In the genomic region with DNA sequence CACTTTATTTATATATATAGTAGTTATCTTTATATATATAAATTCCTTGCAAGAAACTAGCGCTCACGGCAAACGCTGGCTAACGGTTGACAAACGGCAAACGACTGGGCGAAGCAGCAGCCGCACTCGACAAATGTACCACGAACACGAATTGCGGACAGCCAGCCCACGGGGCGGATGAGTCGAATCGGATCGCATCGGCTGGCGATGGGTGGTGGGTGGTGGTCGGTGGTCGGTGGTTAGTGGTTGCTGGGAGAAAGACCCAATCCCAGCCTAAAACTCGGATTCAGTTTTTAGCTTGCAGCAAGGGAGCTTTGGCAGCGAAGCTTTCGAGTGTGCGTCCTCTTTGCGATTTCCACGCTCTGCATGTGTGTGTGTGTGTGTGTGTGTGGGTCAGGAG, we compare ENCODE assay signal across 5 fruit fly cellular contexts.
TF ChIP-seq lines count a peak whose summit lies in the region.

A gene (minus strand): TSS at position 260 of the 400 bp plus-strand sequence.

- no peak for TF ChIP-seq CTCF in whole organism, embryonic (GFP tag; optimal IDR thresholded peaks at IDR 0.05; lab: Kevin White, UChicago)

TF ChIP-seq in whole organism, adult, 20 proteins besides CTCF, POLR2A, EP300 and RAD21:
- TF ChIP-seq kay (GFP tag; lab: Kevin White, UChicago; ENCODE audit: borderline replicate concordance) (no peak), cic (GFP tag; optimal IDR thresholded peaks at IDR 0.05; lab: Kevin White, UChicago) (peak; percentile 34), CG5204 (GFP tag; optimal IDR thresholded peaks at IDR 0.05; lab: Kevin White, UChicago) (no peak), CG12768 (GFP tag; optimal IDR thresholded peaks at IDR 0.05; lab: Kevin White, UChicago) (peak; percentile 59)

TF ChIP-seq in whole organism, embryonic, 481 proteins besides CTCF, POLR2A, EP300 and RAD21 (continues in another document):
- peak; percentile 7 for TF ChIP-seq Nf-YC (tag; optimal IDR thresholded peaks at IDR 0.05; lab: Kevin White, UChicago)
- TF ChIP-seq CG32767 (GFP tag; IDR thresholded peaks at IDR 0.05; lab: Robert Waterston, UW): 0 out of 2 replicates have a peak, but pooled peaks have one; percentile 11
- TF ChIP-seq CG14441 (GFP tag; IDR thresholded peaks at IDR 0.05; lab: Robert Waterston, UW): 0 out of 2 replicates have a peak, but pooled peaks have one; percentile 29
- peak; percentile 77; the same call in 1 of the 4 replicates for TF ChIP-seq chinmo (GFP tag; IDR thresholded peaks at IDR 0.05; lab: Robert Waterston, UW; ENCODE audit: partially characterized antibody)
- TF ChIP-seq cg (GFP tag; optimal IDR thresholded peaks at IDR 0.05; lab: Kevin White, UChicago): peak; percentile 45
- 0 out of 2 replicates have a peak, but pooled peaks have one; percentile 5 for TF ChIP-seq ranshi (GFP tag; IDR thresholded peaks at IDR 0.05; lab: Robert Waterston, UW)
- 0 out of 2 replicates have a peak, but pooled peaks have one; percentile 19 for TF ChIP-seq E2f1 (GFP tag; IDR thresholded peaks at IDR 0.05; lab: Robert Waterston, UW)
- TF ChIP-seq Rfx (GFP tag; IDR thresholded peaks at IDR 0.05; lab: Robert Waterston, UW): 0 out of 2 replicates have a peak, but pooled peaks have one; percentile 19
- TF ChIP-seq CG1024 (GFP tag; IDR thresholded peaks at IDR 0.05; lab: Robert Waterston, UW): 0 out of 2 replicates have a peak, but pooled peaks have one; percentile 21
- TF ChIP-seq Med (GFP tag; lab: Kevin White, UChicago): peak; percentile 70
- TF ChIP-seq sd (tag; optimal IDR thresholded peaks at IDR 0.05; lab: Kevin White, UChicago): no peak
- no peak for TF ChIP-seq CG17912 (GFP tag; optimal IDR thresholded peaks at IDR 0.05; lab: Kevin White, UChicago)
- TF ChIP-seq Neu2 (GFP tag; optimal IDR thresholded peaks at IDR 0.05; lab: Kevin White, UChicago; ENCODE audit: borderline replicate concordance): no peak
- 0 out of 3 replicates have a peak, but pooled peaks have one; percentile 52 for TF ChIP-seq ci (GFP tag; IDR thresholded peaks at IDR 0.05; lab: Robert Waterston, UW)
- TF ChIP-seq CG7372 (GFP tag; IDR thresholded peaks at IDR 0.05; lab: Robert Waterston, UW): 0 out of 2 replicates have a peak, but pooled peaks have one; percentile 40
- TF ChIP-seq z (GFP tag; IDR thresholded peaks at IDR 0.05; lab: Robert Waterston, UW): peak; percentile 76
- peak; percentile 91 for TF ChIP-seq Deaf1 (tag; optimal IDR thresholded peaks at IDR 0.05; lab: Kevin White, UChicago)

TF ChIP-seq in whole organism, prepupa, 60 proteins besides CTCF, POLR2A, EP300 and RAD21:
- TF ChIP-seq Sox102F (GFP tag; optimal IDR thresholded peaks at IDR 0.05; lab: Kevin White, UChicago): no peak
- 0 out of 3 replicates have a peak, but pooled peaks have one; percentile 13 for TF ChIP-seq eg (GFP tag; IDR thresholded peaks at IDR 0.05; lab: Robert Waterston, UW)
- no peak for TF ChIP-seq CG31627 (GFP tag; optimal IDR thresholded peaks at IDR 0.05; lab: Kevin White, UChicago)
- no peak for TF ChIP-seq esn (GFP tag; optimal IDR thresholded peaks at IDR 0.05; lab: Kevin White, UChicago)
- TF ChIP-seq CG15336 (GFP tag; IDR thresholded peaks at IDR 0.05; lab: Robert Waterston, UW): peak; percentile 37; the same call in 1 of the 2 replicates
- no peak for TF ChIP-seq Smox (GFP tag; optimal IDR thresholded peaks at IDR 0.05; lab: Kevin White, UChicago)
- no peak for TF ChIP-seq Sox15 (GFP tag; optimal IDR thresholded peaks at IDR 0.05; lab: Kevin White, UChicago)
- no peak for TF ChIP-seq fkh (GFP tag; optimal IDR thresholded peaks at IDR 0.05; lab: Kevin White, UChicago)
- TF ChIP-seq spab (GFP tag; optimal IDR thresholded peaks at IDR 0.05; lab: Kevin White, UChicago): no peak
- TF ChIP-seq CG6276 (GFP tag; optimal IDR thresholded peaks at IDR 0.05; lab: Kevin White, UChicago): no peak
- no peak for TF ChIP-seq CG8319 (GFP tag; optimal IDR thresholded peaks at IDR 0.05; lab: Kevin White, UChicago)
- TF ChIP-seq CG8119 (GFP tag; IDR thresholded peaks at IDR 0.05; lab: Robert Waterston, UW): 0 out of 3 replicates have a peak, but pooled peaks have one; percentile 13
- no peak for TF ChIP-seq pdm3 (GFP tag; optimal IDR thresholded peaks at IDR 0.05; lab: Kevin White, UChicago)

TF ChIP-seq in whole organism, pupa, 21 proteins besides CTCF, POLR2A, EP300 and RAD21:
- no peak for TF ChIP-seq CG13204 (GFP tag; optimal IDR thresholded peaks at IDR 0.05; lab: Kevin White, UChicago)
- TF ChIP-seq CG9948 (tag; optimal IDR thresholded peaks at IDR 0.05; lab: Kevin White, UChicago): no peak
- 0 out of 2 replicates have a peak, but pooled peaks have one; percentile 28 for TF ChIP-seq CG12605 (GFP tag; IDR thresholded peaks at IDR 0.05; lab: Robert Waterston, UW)
- TF ChIP-seq Pif1A (GFP tag; optimal IDR thresholded peaks at IDR 0.05; lab: Kevin White, UChicago): no peak
- TF ChIP-seq D1 (tag; optimal IDR thresholded peaks at IDR 0.05; lab: Kevin White, UChicago): no peak
- TF ChIP-seq CG10348 (GFP tag; IDR thresholded peaks at IDR 0.05; lab: Robert Waterston, UW): no peak
- 0 out of 3 replicates have a peak, but pooled peaks have one; percentile 10 for TF ChIP-seq fd96Ca (GFP tag; IDR thresholded peaks at IDR 0.05; lab: Robert Waterston, UW)
- TF ChIP-seq Ets98B (GFP tag; IDR thresholded peaks at IDR 0.05; lab: Robert Waterston, UW): peak; percentile 46; the same call in 1 of the 2 replicates
- TF ChIP-seq CG4496 (GFP tag; IDR thresholded peaks at IDR 0.05; lab: Robert Waterston, UW): peak; percentile 51; the same call in 2 of the 3 replicates
TF ChIP-seq in whole organism, pupa: peak in this region for 4.

TF ChIP-seq in whole organism, wandering third instar larva, 38 proteins besides CTCF, POLR2A, EP300 and RAD21:
- TF ChIP-seq Vsx2 (GFP tag; optimal IDR thresholded peaks at IDR 0.05; lab: Kevin White, UChicago; ENCODE audit: partially characterized antibody) (no peak), brk (GFP tag; optimal IDR thresholded peaks at IDR 0.05; lab: Kevin White, UChicago) (no peak), fru (GFP tag; optimal IDR thresholded peaks at IDR 0.05; lab: Kevin White, UChicago) (no peak), Hr83 (GFP tag; optimal IDR thresholded peaks at IDR 0.05; lab: Kevin White, UChicago; ENCODE audit: poor library complexity, severe bottlenecking) (peak; percentile 29)
